Worm (Caenorhabditis elegans) whole organism, young adult: Measurements from ENCODE around the gene inpp-4B.

Source experiments
- B0019.2 ChIP-seq: fragments of 200-800 bp; sonication (Bioruptor generic); conservative IDR thresholded peaks from 2 replicates; pipeline ENCODE4 v1.3.6; 2022; ENCODE audit warnings: missing genetic modification reagents, missing genetic modification characterization, missing compliant biosample characterization
- B0035.1 ChIP-seq: sonication (generic microtip); optimal IDR thresholded peaks from 2 replicates; lab custom pipeline; 2016; ENCODE audit warnings: missing genetic modification characterization, mild to moderate bottlenecking, missing compliant biosample characterization, missing genotype, missing genetic modification reagents
- B0336.3 ChIP-seq: fragments of 200-800 bp; sonication (Bioruptor generic); IDR thresholded peaks from 2 replicates; pipeline ENCODE4 v1.3.6; 2022; ENCODE audit warnings: missing genetic modification characterization, missing compliant biosample characterization
- C17E4.6 ChIP-seq: fragments of 200-800 bp; sonication (Bioruptor generic); IDR thresholded peaks from 2 replicates; pipeline ENCODE4 v1.3.6; 2022; ENCODE audit warnings: missing genetic modification reagents, missing genetic modification characterization, missing compliant biosample characterization
- D2030.7 ChIP-seq: fragments of 200-800 bp; sonication (Bioruptor generic); IDR thresholded peaks from 2 replicates; pipeline ENCODE4 v1.3.6; 2022; ENCODE audit warnings: missing genetic modification reagents, missing genetic modification characterization, missing compliant biosample characterization
- F33H1.4 ChIP-seq: fragments of 200-800 bp; sonication (Bioruptor generic); IDR thresholded peaks from 2 replicates; pipeline ENCODE4 v1.3.6; 2022; ENCODE audit warnings: missing genetic modification reagents, missing genetic modification characterization, missing compliant biosample characterization
- F49E8.2 ChIP-seq: sonication (generic microtip); optimal IDR thresholded peaks from 3 replicates; lab custom pipeline; 2017; ENCODE audit warnings: missing genetic modification characterization, mild to moderate bottlenecking, missing compliant biosample characterization, antibody characterized with exemption, moderate library complexity; ENCODE audit not compliant: insufficient read depth
- T26A5.8 ChIP-seq: sonication (generic microtip); optimal IDR thresholded peaks from 2 replicates; lab custom pipeline; 2016; ENCODE audit warnings: missing genetic modification characterization, missing compliant biosample characterization
- Y53F4B.3 ChIP-seq: fragments of 200-800 bp; sonication (Bioruptor generic); IDR thresholded peaks from 2 replicates; pipeline ENCODE4 v1.3.6; 2022; ENCODE audit warnings: missing genetic modification reagents, missing genetic modification characterization, missing compliant biosample characterization
- Y95B8A.8 ChIP-seq: fragments of 200-800 bp; sonication (Bioruptor generic); IDR thresholded peaks from 2 replicates; pipeline ENCODE4 v1.3.6; 2022; ENCODE audit warnings: missing genetic modification reagents, missing genetic modification characterization, missing compliant biosample characterization
- ZK185.1 ChIP-seq: sonication (generic microtip); optimal IDR thresholded peaks from 2 replicates; lab custom pipeline; 2016; ENCODE audit warnings: mild to moderate bottlenecking, missing genetic modification characterization, missing compliant biosample characterization; ENCODE audit not compliant: poor library complexity, severe bottlenecking
- ama-1 ChIP-seq, 3 experiments: fragments of 150-350 bp in 1 of 3; sonication (generic microtip) in 2 of 3; optimal IDR thresholded peaks; 2 replicates each; lab custom pipeline; 2014 to 2018; ENCODE audit warnings: missing biosample characterization in 2 of 3, missing genetic modification characterization in 2 of 3, missing genetic modification reagents in 2 of 3
- aptf-3 ChIP-seq: fragments of 200-800 bp; sonication (Bioruptor generic); IDR thresholded peaks from 2 replicates; pipeline ENCODE4 v1.3.6; 2022; ENCODE audit warnings: missing genetic modification characterization, missing compliant biosample characterization
- bed-2 ChIP-seq: fragments of 200-800 bp; sonication (Bioruptor generic); IDR thresholded peaks from 2 replicates; pipeline ENCODE4 v1.3.6; 2022; ENCODE audit warnings: missing genetic modification reagents, missing genetic modification characterization, missing compliant biosample characterization
- ccch-3 ChIP-seq: fragments of 200-800 bp; sonication (Bioruptor generic); optimal IDR thresholded peaks from 2 replicates; lab custom pipeline; 2018; ENCODE audit warnings: mild to moderate bottlenecking, missing genetic modification characterization, missing compliant biosample characterization
- cebp-2 ChIP-seq: fragments of 200-800 bp; sonication (Bioruptor generic); IDR thresholded peaks from 2 replicates; pipeline ENCODE4 v1.3.6; 2022; ENCODE audit warnings: missing genetic modification characterization, missing compliant biosample characterization
- ceh-27 ChIP-seq: fragments of 200-800 bp; sonication (Bioruptor generic); optimal IDR thresholded peaks from 2 replicates; lab custom pipeline; 2018; ENCODE audit warnings: mild to moderate bottlenecking, missing genetic modification characterization, moderate library complexity, missing compliant biosample characterization
- chd-7 ChIP-seq: sonication (generic microtip); optimal IDR thresholded peaks from 2 replicates; lab custom pipeline; 2016; ENCODE audit warnings: mild to moderate bottlenecking, missing genetic modification characterization, moderate library complexity, missing compliant biosample characterization
- die-1 ChIP-seq: sonication (generic microtip); optimal IDR thresholded peaks from 2 replicates; lab custom pipeline; 2016; ENCODE audit warnings: missing genotype, mild to moderate bottlenecking, missing genetic modification characterization, missing compliant biosample characterization
- dpl-1 ChIP-seq: fragments of 150-350 bp; optimal IDR thresholded peaks from 2 replicates; lab custom pipeline; 2014; ENCODE audit warnings: missing biosample characterization, missing genetic modification reagents, missing genetic modification characterization
- efl-1 ChIP-seq: fragments of 150-350 bp; optimal IDR thresholded peaks from 2 replicates; lab custom pipeline; 2014; ENCODE audit warnings: missing biosample characterization, missing genetic modification reagents, missing genetic modification characterization
- hlh-12 ChIP-seq: sonication (generic microtip); optimal IDR thresholded peaks from 2 replicates; lab custom pipeline; 2016; ENCODE audit warnings: missing genetic modification characterization, missing compliant biosample characterization
- hmg-20 ChIP-seq: fragments of 200-800 bp; sonication (Bioruptor generic); IDR thresholded peaks from 2 replicates; pipeline ENCODE4 v1.3.6; 2022; ENCODE audit warnings: missing genetic modification reagents, missing genetic modification characterization, missing compliant biosample characterization
- hrde-1 ChIP-seq: sonication (generic microtip); optimal IDR thresholded peaks from 2 replicates; lab custom pipeline; 2016; ENCODE audit warnings: missing genetic modification characterization, mild to moderate bottlenecking, missing compliant biosample characterization, moderate library complexity, missing genotype, missing genetic modification reagents, borderline replicate concordance
- lag-1 ChIP-seq: fragments of 200-800 bp; sonication (Bioruptor generic); IDR thresholded peaks from 2 replicates; pipeline ENCODE4 v1.3.6; 2022; ENCODE audit warnings: missing genetic modification reagents, missing genetic modification characterization, missing compliant biosample characterization
- lin-26 ChIP-seq: fragments of 200-800 bp; sonication (Bioruptor generic); IDR thresholded peaks from 2 replicates; pipeline ENCODE4 v1.3.6; 2022; ENCODE audit warnings: missing genetic modification reagents, missing genetic modification characterization, missing compliant biosample characterization
- lin-54 ChIP-seq: fragments of 200-800 bp; sonication (Bioruptor generic); optimal IDR thresholded peaks from 2 replicates; lab custom pipeline; 2018; ENCODE audit warnings: mild to moderate bottlenecking, missing genetic modification characterization, missing compliant biosample characterization
- madf-3 ChIP-seq: fragments of 200-800 bp; sonication (Bioruptor generic); IDR thresholded peaks from 2 replicates; pipeline ENCODE4 v1.3.6; 2022; ENCODE audit warnings: missing genetic modification reagents, missing genetic modification characterization, missing compliant biosample characterization
- madf-6 ChIP-seq: fragments of 200-800 bp; sonication (Bioruptor generic); IDR thresholded peaks from 2 replicates; pipeline ENCODE4 v1.3.6; 2022; ENCODE audit warnings: missing genetic modification reagents, missing genetic modification characterization, missing compliant biosample characterization
- nhr-179 ChIP-seq: sonication (generic microtip); optimal IDR thresholded peaks from 2 replicates; lab custom pipeline; 2016; ENCODE audit warnings: mild to moderate bottlenecking, missing genetic modification characterization, missing compliant biosample characterization
- nhr-27 ChIP-seq: fragments of 200-800 bp; sonication (Bioruptor generic); optimal IDR thresholded peaks from 2 replicates; lab custom pipeline; 2018; ENCODE audit warnings: mild to moderate bottlenecking, missing genetic modification characterization, moderate library complexity, missing compliant biosample characterization
- nhr-80 ChIP-seq: sonication (generic microtip); optimal IDR thresholded peaks from 2 replicates; lab custom pipeline; 2016; ENCODE audit warnings: missing genetic modification characterization, missing compliant biosample characterization
- nhr-90 ChIP-seq: sonication (generic microtip); optimal IDR thresholded peaks from 2 replicates; lab custom pipeline; 2016; ENCODE audit warnings: missing genotype, mild to moderate bottlenecking, missing genetic modification characterization, missing compliant biosample characterization
- pbrm-1 ChIP-seq: fragments of 200-800 bp; sonication (Bioruptor generic); IDR thresholded peaks from 2 replicates; pipeline ENCODE4 v1.3.6; 2022; ENCODE audit warnings: missing genetic modification reagents, missing genetic modification characterization, missing compliant biosample characterization
- pha-4 ChIP-seq: fragments of 150-350 bp; sonication (generic microtip); optimal IDR thresholded peaks from 2 replicates; lab custom pipeline; 2014; ENCODE audit warnings: missing biosample characterization, missing genetic modification reagents, missing genetic modification characterization
- rcor-1 ChIP-seq: fragments of 200-800 bp; sonication (Bioruptor generic); IDR thresholded peaks from 2 replicates; pipeline ENCODE4 v1.3.6; 2022; ENCODE audit warnings: missing genetic modification reagents, missing genetic modification characterization, missing compliant biosample characterization
- snpc-1.1 ChIP-seq: sonication (generic microtip); optimal IDR thresholded peaks from 2 replicates; lab custom pipeline; 2017; ENCODE audit warnings: missing genetic modification characterization, mild to moderate bottlenecking, missing compliant biosample characterization, antibody characterized with exemption, moderate library complexity, missing genotype, missing genetic modification reagents; ENCODE audit not compliant: insufficient read depth
- snpc-1.3 ChIP-seq: sonication (generic microtip); optimal IDR thresholded peaks from 2 replicates; lab custom pipeline; 2017; ENCODE audit warnings: missing genetic modification characterization, mild to moderate bottlenecking, missing compliant biosample characterization, antibody characterized with exemption, moderate library complexity, missing genotype, missing genetic modification reagents; ENCODE audit not compliant: insufficient read depth
- snpc-3.4 ChIP-seq: sonication (generic microtip); optimal IDR thresholded peaks from 2 replicates; lab custom pipeline; 2017; ENCODE audit warnings: missing genetic modification characterization, mild to moderate bottlenecking, missing compliant biosample characterization, antibody characterized with exemption, moderate library complexity, missing genotype, missing genetic modification reagents
- snpc-4 ChIP-seq, 5 experiments: fragments of 150-350 bp in 1 of 5; sonication (generic microtip) in 4 of 5; optimal IDR thresholded peaks; 2 replicates each; lab custom pipeline; 2014 to 2018; ENCODE audit warnings: missing genetic modification characterization in 5 of 5, missing biosample characterization in 3 of 5, antibody characterized with exemption in 2 of 5, mild to moderate bottlenecking in 2 of 5, missing compliant biosample characterization in 2 of 5, missing genotype in 2 of 5, moderate library complexity in 2 of 5, missing genetic modification reagents in 1 of 5
- somi-1 ChIP-seq: fragments of 200-800 bp; sonication (Bioruptor generic); optimal IDR thresholded peaks from 2 replicates; lab custom pipeline; 2018; ENCODE audit warnings: mild to moderate bottlenecking, missing genetic modification characterization, missing compliant biosample characterization
- tbp1 ChIP-seq: fragments of 200-800 bp; sonication (Bioruptor generic); optimal IDR thresholded peaks from 2 replicates; lab custom pipeline; 2018; ENCODE audit warnings: mild to moderate bottlenecking, missing genetic modification characterization, missing compliant biosample characterization
- xnd-1 ChIP-seq: sonication (generic microtip); optimal IDR thresholded peaks from 2 replicates; lab custom pipeline; 2016; ENCODE audit warnings: missing genotype, missing genetic modification reagents, missing genetic modification characterization, missing compliant biosample characterization
- ztf-18 ChIP-seq: sonication (generic microtip); optimal IDR thresholded peaks from 2 replicates; lab custom pipeline; 2016; ENCODE audit warnings: missing genotype, mild to moderate bottlenecking, missing genetic modification characterization, missing compliant biosample characterization
- ztf-25 ChIP-seq: fragments of 200-800 bp; sonication (Bioruptor generic); IDR thresholded peaks from 2 replicates; pipeline ENCODE4 v1.3.6; 2022; ENCODE audit warnings: missing genetic modification reagents, missing genetic modification characterization, missing compliant biosample characterization
- ztf-6 ChIP-seq: fragments of 200-800 bp; sonication (Bioruptor generic); IDR thresholded peaks from 2 replicates; pipeline ENCODE4 v1.3.6; 2022; ENCODE audit warnings: missing genetic modification reagents, missing genetic modification characterization, missing compliant biosample characterization

Gene inpp-4B

ce11 chrIII:10270778-10271307 lies 4.2 kb upstream of the inpp-4B start, which contains the start of gene cnk-1 (continued):
- peak; percentile 84 for TF ChIP-seq lin-26 (GFP tag; lab: Robert Waterston, UW)
- no peak for TF ChIP-seq hlh-12
- peak; percentile 89 for TF ChIP-seq ZK185.1 (tag; lab: Kevin White, UChicago)
- TF ChIP-seq dpl-1, result no peak
- peak; percentile 85 for TF ChIP-seq F49E8.2 (tag; lab: Kevin White, UChicago)
- TF ChIP-seq efl-1 (GFP tag; lab: Kevin White, UChicago), result peak; percentile 17
- peak; percentile 91 for TF ChIP-seq ztf-18 (tag; lab: Kevin White, UChicago)
- TF ChIP-seq nhr-90, result no peak
- peak; percentile 61 for TF ChIP-seq somi-1 (GFP tag; lab: Kevin White, UChicago)
- TF ChIP-seq madf-6 (GFP tag; lab: Robert Waterston, UW), result peak; percentile 97
- peak; percentile 57 for TF ChIP-seq chd-7 (tag; lab: Kevin White, UChicago)
- no peak for TF ChIP-seq snpc-1.3
- peak; percentile 47 for TF ChIP-seq ccch-3 (GFP tag; lab: Kevin White, UChicago)
- TF ChIP-seq pha-4 (tag; lab: Kevin White, UChicago), result no peak
- TF ChIP-seq aptf-3 (GFP tag; lab: Robert Waterston, UW), result peak; percentile 93
- no peak for TF ChIP-seq snpc-4 (GFP tag; optimal IDR thresholded peaks at IDR 0.05; lab: Kevin White, UChicago)
- peak in 2 of 4 experiments; percentile 56 to 76 for TF ChIP-seq snpc-4 (tag; optimal IDR thresholded peaks at IDR 0.05; lab: Kevin White, UChicago)
- no peak for TF ChIP-seq T26A5.8 (tag; lab: Kevin White, UChicago)
- TF ChIP-seq B0019.2 (GFP tag; lab: Robert Waterston, UW), result peak; percentile 98
- no peak for TF ChIP-seq ama-1 (optimal IDR thresholded peaks at IDR 0.05; lab: Kevin White, UChicago)
- TF ChIP-seq ama-1 (GFP tag; optimal IDR thresholded peaks at IDR 0.05; lab: Kevin White, UChicago), result no peak
- TF ChIP-seq bed-2, result peak; percentile 97
- TF ChIP-seq B0336.3, result peak; percentile 84
- TF ChIP-seq nhr-80 (tag; lab: Kevin White, UChicago), result peak; percentile 50
- TF ChIP-seq ztf-25 (GFP tag; lab: Robert Waterston, UW), result peak; percentile 97
- TF ChIP-seq C17E4.6, result peak; percentile 98
- TF ChIP-seq die-1, result no peak
- peak; percentile 97 for TF ChIP-seq rcor-1 (GFP tag; lab: Robert Waterston, UW)
- TF ChIP-seq Y95B8A.8 (GFP tag; lab: Robert Waterston, UW), result peak; percentile 97
- no peak for TF ChIP-seq nhr-27
- no peak; the same call in 1 of the 2 replicates for TF ChIP-seq Y53F4B.3
- TF ChIP-seq tbp1, result peak; percentile 67
- peak; percentile 30 for TF ChIP-seq snpc-3.4 (tag; lab: Kevin White, UChicago)
- no peak for TF ChIP-seq nhr-179 (tag; lab: Kevin White, UChicago)
- TF ChIP-seq ceh-27 (GFP tag; lab: Kevin White, UChicago), result peak; percentile 89
- no peak for TF ChIP-seq hrde-1
- TF ChIP-seq snpc-1.1 (tag; lab: Kevin White, UChicago), result no peak
- peak; percentile 90 for TF ChIP-seq F33H1.4 (GFP tag; lab: Robert Waterston, UW)
- TF ChIP-seq hmg-20 (GFP tag; lab: Robert Waterston, UW), result peak; percentile 96
- peak; percentile 84 for TF ChIP-seq lin-54 (GFP tag; lab: Kevin White, UChicago)
- TF ChIP-seq B0035.1 (tag; lab: Kevin White, UChicago), result peak; percentile 39
- TF ChIP-seq cebp-2 (GFP tag; lab: Robert Waterston, UW), result peak; percentile 94
- peak; percentile 72 for TF ChIP-seq xnd-1 (tag; lab: Kevin White, UChicago)
- peak; percentile 96 for TF ChIP-seq lag-1 (GFP tag; lab: Robert Waterston, UW)
- TF ChIP-seq pbrm-1 (GFP tag; lab: Robert Waterston, UW), result peak; percentile 98
- TF ChIP-seq ztf-6 (GFP tag; lab: Robert Waterston, UW), result peak; percentile 88
- TF ChIP-seq madf-3 (GFP tag; lab: Robert Waterston, UW), result peak; percentile 96
- peak; percentile 97 for TF ChIP-seq D2030.7
